Fruit fly (Drosophila melanogaster): Measurements from ENCODE around the gene CG9386.

Gene CG9386

DNA sequence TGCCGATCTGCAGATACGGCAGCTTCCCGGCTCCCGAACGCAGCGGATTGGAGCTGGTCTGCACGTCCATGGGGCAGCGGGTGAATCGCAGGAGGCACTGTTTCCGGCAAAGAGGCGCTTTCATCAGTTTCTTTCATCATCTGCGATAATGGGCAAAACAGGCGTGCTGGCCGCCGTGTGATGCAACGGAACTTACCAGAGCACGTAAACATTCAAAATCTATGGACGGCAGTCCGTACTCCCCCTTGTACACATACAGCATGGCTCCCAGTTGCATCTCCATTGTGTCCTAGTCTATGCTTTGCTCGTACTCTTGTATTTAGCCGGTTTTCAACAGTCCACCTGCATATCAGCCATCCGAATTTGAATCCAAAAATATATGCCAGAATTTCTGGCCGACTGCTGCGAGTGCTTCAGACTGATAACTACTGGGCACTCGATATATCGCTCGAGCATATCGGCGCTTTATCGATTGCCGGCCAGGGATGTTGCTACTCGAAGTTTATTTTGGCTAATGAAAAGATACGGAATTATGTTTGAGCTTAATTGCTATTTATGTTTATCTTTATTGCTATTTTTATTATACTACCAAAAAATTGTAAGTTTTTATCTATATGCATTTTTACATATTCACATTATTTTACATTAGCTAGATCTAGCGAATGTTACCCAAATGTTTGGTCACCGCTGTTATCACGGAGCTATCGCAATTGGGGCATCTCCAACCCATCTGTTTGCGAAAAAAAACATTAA is 8.2 kb upstream of the CG9386 start, which contains the start of the genes CG9393 and Vps45 (continued):
- TF ChIP-seq CG6683 (GFP tag; optimal IDR thresholded peaks at IDR 0.05), result peak; percentile 5
- TF ChIP-seq zen (tag; optimal IDR thresholded peaks at IDR 0.05), result peak; percentile 51
- TF ChIP-seq bcd (GFP tag; optimal IDR thresholded peaks at IDR 0.05), result peak; percentile 55
- TF ChIP-seq rib (GFP tag; IDR thresholded peaks at IDR 0.05), result peak; percentile 73
- TF ChIP-seq Dll (GFP tag; IDR thresholded peaks at IDR 0.05; ENCODE audit: partially characterized antibody), result peak; percentile 95
- TF ChIP-seq crp (GFP tag; optimal IDR thresholded peaks at IDR 0.05), result peak; percentile 28 to 82
- TF ChIP-seq Sox100B (GFP tag; optimal IDR thresholded peaks at IDR 0.05), result no peak
- TF ChIP-seq ind (GFP tag; optimal IDR thresholded peaks at IDR 0.05), result peak; percentile 74
- TF ChIP-seq Awh (GFP tag; IDR thresholded peaks at IDR 0.05), result peak; percentile 6; the same call in 1 of the 2 replicates
- peak; percentile 5 for TF ChIP-seq Neu2 (GFP tag; optimal IDR thresholded peaks at IDR 0.05; ENCODE audit: borderline replicate concordance)
- peak; percentile 44 for TF ChIP-seq HmgD (GFP tag; optimal IDR thresholded peaks at IDR 0.05)
- peak; percentile 43 for TF ChIP-seq CG4854 (GFP tag; optimal IDR thresholded peaks at IDR 0.05)
- peak; percentile 80 for TF ChIP-seq CG12391 (tag; optimal IDR thresholded peaks at IDR 0.05)
- no peak for TF ChIP-seq Meics (GFP tag; optimal IDR thresholded peaks at IDR 0.05)
- TF ChIP-seq CG9817 (tag; optimal IDR thresholded peaks at IDR 0.05), result peak; percentile 71
- peak; percentile 52; the same call in 1 of the 2 replicates for TF ChIP-seq CG10366 (GFP tag; IDR thresholded peaks at IDR 0.05)
- peak; percentile 57 for TF ChIP-seq da (GFP tag; optimal IDR thresholded peaks at IDR 0.05)
- peak; percentile 79 for TF ChIP-seq Hsf (GFP tag; optimal IDR thresholded peaks at IDR 0.05)
- peak; percentile 37 for TF ChIP-seq emc (GFP tag; optimal IDR thresholded peaks at IDR 0.05)
- peak; percentile 92 for TF ChIP-seq CG11560 (tag; IDR thresholded peaks at IDR 0.05)
- TF ChIP-seq nerfin-2 (GFP tag; IDR thresholded peaks at IDR 0.05; ENCODE audit: partially characterized antibody), result peak; percentile 94
- TF ChIP-seq CG6272 (GFP tag; IDR thresholded peaks at IDR 0.05), result peak; percentile 70; the same call in 1 of the 2 replicates
- no peak for TF ChIP-seq Trl (optimal IDR thresholded peaks at IDR 0.05)
- TF ChIP-seq Trl (GFP tag; optimal IDR thresholded peaks at IDR 0.05), result peak; percentile 64
- TF ChIP-seq amos (GFP tag; IDR thresholded peaks at IDR 0.05; ENCODE audit: partially characterized antibody), result peak; percentile 94
- peak; percentile 35 for TF ChIP-seq CG3163 (GFP tag; optimal IDR thresholded peaks at IDR 0.05)
- TF ChIP-seq CG16815 (GFP tag; optimal IDR thresholded peaks at IDR 0.05), result peak; percentile 3
- peak; percentile 76 for TF ChIP-seq dm (GFP tag; optimal IDR thresholded peaks at IDR 0.05)
- peak; percentile 95 for TF ChIP-seq CG16813 (GFP tag; IDR thresholded peaks at IDR 0.05; ENCODE audit: partially characterized antibody)
- peak; percentile 67 for TF ChIP-seq CG9727 (GFP tag; optimal IDR thresholded peaks at IDR 0.05)
- no peak for TF ChIP-seq zf30C (GFP tag; optimal IDR thresholded peaks at IDR 0.05)
- TF ChIP-seq CG7786 (GFP tag; optimal IDR thresholded peaks at IDR 0.05), result peak; percentile 57
- TF ChIP-seq CG8388 (GFP tag; optimal IDR thresholded peaks at IDR 0.05), result no peak
- TF ChIP-seq CG18011 (GFP tag; optimal IDR thresholded peaks at IDR 0.05), result peak; percentile 25
- peak; percentile 84 for TF ChIP-seq lilli (GFP tag; optimal IDR thresholded peaks at IDR 0.05)
- no peak for TF ChIP-seq Spps (tag; optimal IDR thresholded peaks at IDR 0.05)
- no peak for TF ChIP-seq dati (GFP tag; IDR thresholded peaks at IDR 0.05)
- peak; percentile 76 for TF ChIP-seq slbo (GFP tag; IDR thresholded peaks at IDR 0.05)
- TF ChIP-seq HLHmδ (GFP tag; optimal IDR thresholded peaks at IDR 0.05), result no peak
- peak; percentile 49; the same call in 1 of the 2 replicates for TF ChIP-seq CG11085 (GFP tag; IDR thresholded peaks at IDR 0.05)
- peak; percentile 56 for TF ChIP-seq gro (GFP tag; optimal IDR thresholded peaks at IDR 0.05)
- no peak for TF ChIP-seq CG3281 (GFP tag; optimal IDR thresholded peaks at IDR 0.05)
- TF ChIP-seq Scr (GFP tag; IDR thresholded peaks at IDR 0.05; ENCODE audit: partially characterized antibody), result peak; percentile 94
- TF ChIP-seq NC2β (GFP tag; optimal IDR thresholded peaks at IDR 0.05), result peak; percentile 52
- TF ChIP-seq CG33213 (GFP tag; optimal IDR thresholded peaks at IDR 0.05), result peak; percentile 12
- TF ChIP-seq dimm (GFP tag; IDR thresholded peaks at IDR 0.05), result no peak
- peak; percentile 51 for TF ChIP-seq CG10543 (GFP tag; optimal IDR thresholded peaks at IDR 0.05)
- TF ChIP-seq CG6791 (GFP tag; IDR thresholded peaks at IDR 0.05; ENCODE audit: partially characterized antibody), result peak; percentile 91
- peak; percentile 65; the same call in 2 of the 4 replicates for TF ChIP-seq Gug (GFP tag; IDR thresholded peaks at IDR 0.05)

Data from whole organism, embryonic.